Worm (Caenorhabditis elegans): ENCODE measurements around the gene msp-31.

msp-31 gene

DNA sequence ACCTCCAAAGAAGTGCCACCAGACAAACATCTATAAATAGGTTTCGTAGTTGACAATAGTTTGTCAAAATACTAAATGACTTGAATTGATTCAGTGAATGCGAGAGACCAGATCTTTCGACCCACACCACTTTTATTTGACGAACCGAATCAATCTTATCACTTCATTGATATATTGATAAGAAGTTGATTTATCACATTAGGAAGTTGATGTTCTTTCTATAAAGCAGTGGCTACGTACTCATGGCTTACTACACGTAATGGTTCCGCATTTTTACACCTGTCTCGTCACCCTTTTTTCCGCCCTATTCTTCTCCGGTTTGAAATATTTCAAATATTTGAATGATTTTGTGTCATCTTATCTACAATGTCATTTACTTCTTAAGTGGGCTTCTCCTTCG, 4.2 kb upstream of the msp-31 start:
- TF ChIP-seq Y53G8AR.9 (GFP tag; conservative IDR thresholded peaks at IDR 0.05) (0 out of 2 replicates have a peak, but pooled peaks have one; percentile 12), ztf-28 (GFP tag; IDR thresholded peaks at IDR 0.05) (no peak), nhr-80 (tag; optimal IDR thresholded peaks at IDR 0.05) (peak; percentile 12), ztf-26 (tag; optimal IDR thresholded peaks at IDR 0.05) (no peak)

DNA sequence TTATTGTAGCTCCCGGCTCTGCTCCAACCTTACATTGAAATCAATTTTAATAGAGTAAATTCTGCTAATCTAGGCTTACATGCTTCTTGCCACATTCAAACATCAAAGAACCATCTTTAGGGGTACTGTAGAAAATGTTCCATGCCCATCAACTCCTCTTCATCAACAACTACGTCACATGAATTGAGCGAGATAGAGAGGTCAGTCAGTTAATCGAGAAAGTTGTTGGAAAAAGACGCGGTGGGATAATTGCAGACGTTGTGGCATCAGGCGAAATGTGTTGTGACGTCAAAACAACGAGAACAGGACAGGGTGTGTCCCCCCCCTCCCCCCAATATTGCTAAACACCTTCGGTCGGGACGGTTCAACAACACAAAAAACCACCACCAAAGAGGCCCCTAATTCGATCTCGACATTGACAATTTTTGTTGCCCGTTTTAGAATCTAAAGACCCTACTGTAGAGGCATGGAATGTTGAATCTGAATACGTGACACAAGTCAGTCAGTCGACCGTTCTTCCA, 2.2 kb upstream of the msp-31 start:
- TF ChIP-seq D2030.7 (GFP tag; IDR thresholded peaks at IDR 0.05) (no peak), lin-40 (tag; optimal IDR thresholded peaks at IDR 0.05) (no peak), B0019.2 (GFP tag; conservative IDR thresholded peaks at IDR 0.05) (no peak), F22D6.2 (tag; optimal IDR thresholded peaks at IDR 0.05) (no peak)

DNA sequence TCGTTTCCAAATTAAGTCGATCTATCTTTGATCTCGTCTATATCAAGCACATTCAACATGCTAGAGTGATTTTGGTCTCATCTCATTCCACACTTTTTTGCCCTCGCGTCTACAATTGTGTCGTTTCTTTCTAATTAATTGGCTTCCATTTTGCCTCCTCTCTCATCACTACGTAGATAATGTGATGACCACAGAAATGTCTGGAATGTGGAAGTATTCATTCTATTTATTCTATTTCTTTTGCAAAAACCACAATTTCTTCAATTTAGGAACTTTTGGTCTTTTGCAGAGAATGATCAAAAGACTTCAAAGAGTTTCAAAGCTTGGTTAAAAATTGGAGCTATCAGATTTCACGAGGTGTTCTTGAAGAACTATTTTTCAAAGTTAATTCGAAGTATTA, 790 bp downstream of the msp-31 start:
- TF ChIP-seq mcd-1 (GFP tag; IDR thresholded peaks at IDR 0.05): no peak
- no peak for TF ChIP-seq mel-28 (tag; optimal IDR thresholded peaks at IDR 0.05; ENCODE audit: borderline replicate concordance)
- TF ChIP-seq hmg-20 (GFP tag; IDR thresholded peaks at IDR 0.05): no peak
- TF ChIP-seq madf-3 (GFP tag; IDR thresholded peaks at IDR 0.05): no peak
- TF ChIP-seq ets-4 (GFP tag; optimal IDR thresholded peaks at IDR 0.05): no peak
- TF ChIP-seq dpl-1 (GFP tag; optimal IDR thresholded peaks at IDR 0.05): no peak
- no peak for TF ChIP-seq sptf-2 (GFP tag; optimal IDR thresholded peaks at IDR 0.05)
- no peak for TF ChIP-seq F57A8.1 (GFP tag; optimal IDR thresholded peaks at IDR 0.05)
- TF ChIP-seq B0336.3 (GFP tag; IDR thresholded peaks at IDR 0.05): no peak
- no peak for TF ChIP-seq nfyb-1 (GFP tag; IDR thresholded peaks at IDR 0.05)
- no peak for TF ChIP-seq ztf-25 (GFP tag; IDR thresholded peaks at IDR 0.05)

DNA sequence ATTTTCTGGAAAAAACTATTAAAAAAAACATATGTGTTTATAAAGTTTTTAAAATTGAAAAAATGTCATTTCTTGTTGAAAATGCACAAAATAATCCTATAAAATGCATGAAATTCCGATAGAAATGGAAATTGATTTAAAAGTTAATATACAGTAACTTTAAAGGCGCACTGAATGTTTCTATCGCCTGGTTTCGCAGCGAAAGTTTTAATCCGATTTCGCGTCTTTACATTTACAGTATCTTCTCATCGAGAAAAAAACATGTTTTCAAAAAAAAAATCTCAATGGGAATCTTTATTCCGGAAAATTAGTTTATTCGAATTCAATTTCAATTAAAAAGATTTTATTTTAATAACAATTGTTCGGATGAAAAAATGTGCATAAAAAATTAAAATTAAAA, 2.1 kb downstream of the msp-31 start, which contains the start of gene R05F9.11:
R05F9.11 (minus strand) TSS at position 5 of the 400 bp plus-strand sequence.
- no peak for TF ChIP-seq ets-4 (GFP tag; optimal IDR thresholded peaks at IDR 0.05)
- peak; percentile 27 for TF ChIP-seq efl-1 (GFP tag; optimal IDR thresholded peaks at IDR 0.05)
- TF ChIP-seq xnd-1 (tag; optimal IDR thresholded peaks at IDR 0.05): peak; percentile 90
- 0 out of 2 replicates have a peak, but pooled peaks have one; percentile 52 for TF ChIP-seq ceh-91 (GFP tag; IDR thresholded peaks at IDR 0.05)
- no peak for TF ChIP-seq mxl-1 (tag; optimal IDR thresholded peaks at IDR 0.05)
- TF ChIP-seq madf-6 (GFP tag; IDR thresholded peaks at IDR 0.05): peak; percentile 93
- TF ChIP-seq D2030.7 (GFP tag; IDR thresholded peaks at IDR 0.05): peak; percentile 66
- TF ChIP-seq repo-1 (tag; optimal IDR thresholded peaks at IDR 0.05): no peak
- TF ChIP-seq F22D6.2 (tag; optimal IDR thresholded peaks at IDR 0.05): no peak
- peak; percentile 79 for TF ChIP-seq him-1 (tag; optimal IDR thresholded peaks at IDR 0.05)
- no peak for TF ChIP-seq F37B4.10 (GFP tag; IDR thresholded peaks at IDR 0.05)
- TF ChIP-seq madf-8 (GFP tag; conservative IDR thresholded peaks at IDR 0.05): peak; percentile 87
- 0 out of 2 replicates have a peak, but pooled peaks have one; percentile 11 for TF ChIP-seq rcor-1 (GFP tag; IDR thresholded peaks at IDR 0.05)
- peak; percentile 45 for TF ChIP-seq lin-54 (GFP tag; optimal IDR thresholded peaks at IDR 0.05)
- no peak for TF ChIP-seq let-607 (tag; optimal IDR thresholded peaks at IDR 0.05)
- no peak for TF ChIP-seq ztf-3 (GFP tag; optimal IDR thresholded peaks at IDR 0.05)
- peak; percentile 95 for TF ChIP-seq F33H1.4 (GFP tag; IDR thresholded peaks at IDR 0.05)
- TF ChIP-seq F49E8.2 (tag; optimal IDR thresholded peaks at IDR 0.05; ENCODE audit: insufficient read depth): peak; percentile 43
- peak; percentile 42 for TF ChIP-seq tbp1 (GFP tag; optimal IDR thresholded peaks at IDR 0.05)
- no peak for TF ChIP-seq fkh-3 (tag; optimal IDR thresholded peaks at IDR 0.05)
- peak; percentile 94 for TF ChIP-seq lsl-1 (GFP tag; optimal IDR thresholded peaks at IDR 0.05)
- peak; percentile 4 for TF ChIP-seq tlf-1 (GFP tag; optimal IDR thresholded peaks at IDR 0.05)
- 0 out of 2 replicates have a peak, but pooled peaks have one; percentile 18 for TF ChIP-seq mcd-1 (GFP tag; IDR thresholded peaks at IDR 0.05)
- TF ChIP-seq hsf-1 (GFP tag; IDR thresholded peaks at IDR 0.05): 0 out of 2 replicates have a peak, but pooled peaks have one; percentile 40
